Fruit fly (Drosophila melanogaster): Measurements from ENCODE around the gene RpL26.

The RpL26 gene

dm6 chr3L:18853439-18853838, 45.2 kb upstream of the RpL26 start:
- peak; percentile 7 for TF ChIP-seq pros (GFP tag; optimal IDR thresholded peaks at IDR 0.05)
- TF ChIP-seq Vsx1 (GFP tag; optimal IDR thresholded peaks at IDR 0.05) = no peak
- TF ChIP-seq CG9932 (GFP tag; IDR thresholded peaks at IDR 0.05) = no peak
- 0 out of 2 replicates have a peak, but pooled peaks have one; percentile 26 for TF ChIP-seq CG32767 (GFP tag; IDR thresholded peaks at IDR 0.05)
- no peak for TF ChIP-seq CG13123 (GFP tag; optimal IDR thresholded peaks at IDR 0.05)
- no peak for TF ChIP-seq Rfx (GFP tag; IDR thresholded peaks at IDR 0.05)
- no peak for TF ChIP-seq CG4707 (GFP tag; optimal IDR thresholded peaks at IDR 0.05)
- no peak for TF ChIP-seq pzg (GFP tag; optimal IDR thresholded peaks at IDR 0.05)
- TF ChIP-seq lab (GFP tag; optimal IDR thresholded peaks at IDR 0.05) = no peak
- peak; percentile 53 for TF ChIP-seq phol (tag; optimal IDR thresholded peaks at IDR 0.05)
- TF ChIP-seq Xbp1 (GFP tag; optimal IDR thresholded peaks at IDR 0.05) = no peak
- peak; percentile 9 for TF ChIP-seq scrt (GFP tag; optimal IDR thresholded peaks at IDR 0.05)
- no peak for TF ChIP-seq CG31224 (GFP tag; IDR thresholded peaks at IDR 0.05)
- 0 out of 3 replicates have a peak, but pooled peaks have one; percentile 24 for TF ChIP-seq CG2199 (GFP tag; IDR thresholded peaks at IDR 0.05)
- TF ChIP-seq crol (GFP tag; IDR thresholded peaks at IDR 0.05) = peak; percentile 88; the same call in 1 of the 2 replicates

DNA sequence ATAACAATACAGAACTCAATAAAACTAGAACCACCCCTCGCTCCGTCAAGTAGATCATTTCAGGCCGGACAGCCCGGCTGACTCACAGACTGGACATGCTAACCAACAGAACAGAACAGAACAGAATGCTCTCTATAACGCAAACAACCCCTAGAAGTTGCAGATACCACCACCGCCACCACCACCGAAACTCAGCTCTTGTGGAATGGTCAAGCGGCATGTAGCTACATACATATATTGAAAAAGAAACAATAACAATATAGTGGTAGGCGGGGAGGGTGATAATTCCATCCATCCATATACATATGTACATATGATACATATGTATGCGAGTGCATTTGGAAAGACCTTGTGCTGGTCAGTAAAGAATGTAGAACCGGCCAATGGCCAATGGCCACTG, 44.3 kb upstream of the RpL26 start:
- TF ChIP-seq pros (GFP tag; optimal IDR thresholded peaks at IDR 0.05) (peak; percentile 62), da (GFP tag; optimal IDR thresholded peaks at IDR 0.05) (no peak), psq (GFP tag; optimal IDR thresholded peaks at IDR 0.05) (no peak), CG2199 (GFP tag; IDR thresholded peaks at IDR 0.05) (0 out of 3 replicates have a peak, but pooled peaks have one; percentile 86), CG4617 (GFP tag; optimal IDR thresholded peaks at IDR 0.05; ENCODE audit: borderline replicate concordance) (no peak), Fer2 (tag; optimal IDR thresholded peaks at IDR 0.05) (no peak), lilli (GFP tag; optimal IDR thresholded peaks at IDR 0.05) (no peak), CG18476 (GFP tag; optimal IDR thresholded peaks at IDR 0.05) (peak; percentile 49), gfzf (GFP tag; optimal IDR thresholded peaks at IDR 0.05) (no peak), CG8924 (tag; optimal IDR thresholded peaks at IDR 0.05) (peak; percentile 53), Nf-YC (tag; optimal IDR thresholded peaks at IDR 0.05) (peak; percentile 84), cg (GFP tag; optimal IDR thresholded peaks at IDR 0.05) (peak; percentile 37), nerfin-1 (tag; optimal IDR thresholded peaks at IDR 0.05) (peak; percentile 71), sens-2 (GFP tag; IDR thresholded peaks at IDR 0.05) (no peak), dmrt11E (tag; optimal IDR thresholded peaks at IDR 0.05) (no peak), ac (GFP tag; optimal IDR thresholded peaks at IDR 0.05) (no peak), CG15073 (GFP tag; optimal IDR thresholded peaks at IDR 0.05) (no peak), D (optimal IDR thresholded peaks at IDR 0.05) (peak; percentile 45), D (GFP tag; optimal IDR thresholded peaks at IDR 0.05) (no peak), CG12219 (GFP tag; optimal IDR thresholded peaks at IDR 0.05) (no peak), CG3281 (GFP tag; optimal IDR thresholded peaks at IDR 0.05) (no peak), seq (GFP tag; IDR thresholded peaks at IDR 0.05) (peak; percentile 84), crc (GFP tag; optimal IDR thresholded peaks at IDR 0.05) (no peak), CG7786 (GFP tag; optimal IDR thresholded peaks at IDR 0.05) (no peak), CG3065 (GFP tag; optimal IDR thresholded peaks at IDR 0.05) (no peak), chinmo (GFP tag; IDR thresholded peaks at IDR 0.05; ENCODE audit: partially characterized antibody) (0 out of 4 replicates have a peak, but pooled peaks have one; percentile 5), ttk (GFP tag; IDR thresholded peaks at IDR 0.05) (no peak), ftz-f1 (GFP tag; optimal IDR thresholded peaks at IDR 0.05) (no peak), CG13123 (GFP tag; optimal IDR thresholded peaks at IDR 0.05) (no peak), inv (GFP tag; IDR thresholded peaks at IDR 0.05; ENCODE audit: partially characterized antibody) (no peak), Ets65A (GFP tag) (peak; percentile 64), Nf-YB (GFP tag; optimal IDR thresholded peaks at IDR 0.05) (peak; percentile 90)
